Worm (Caenorhabditis elegans): Measurements from ENCODE around the gene F41C3.11.

ce11 chrII:4715676-4716075, 18.1 kb downstream of the F41C3.11 start, which contains the start of gene F41C3.8:
- no peak for TF ChIP-seq C34B4.2 (tag; optimal IDR thresholded peaks at IDR 0.05)
- no peak for TF ChIP-seq alr-1 (tag; optimal IDR thresholded peaks at IDR 0.05; ENCODE audit: borderline replicate concordance)
- no peak for TF ChIP-seq lsy-2 (tag; optimal IDR thresholded peaks at IDR 0.05)
- TF ChIP-seq egl-27 (tag; optimal IDR thresholded peaks at IDR 0.05) = no peak
- TF ChIP-seq nhr-237 (tag; optimal IDR thresholded peaks at IDR 0.05) = no peak
- TF ChIP-seq ceh-88 (GFP tag; IDR thresholded peaks at IDR 0.05) = no peak
